Fruit fly (Drosophila melanogaster) whole organism, embryonic: ENCODE measurements around the gene tup.
A peak's percentile ranks its signal among the peaks of the same experiment; 100 is the strongest.

ENCODE experiments used
- Atf6 ChIP-seq: fragments of 200-800 bp; sonication (Bioruptor generic); IDR thresholded peaks from 2 replicates; pipeline ENCODE4 v1.3.6; 2022; ENCODE audit warnings: missing biosample characterization, missing genetic modification characterization
- Awh ChIP-seq: fragments of 200-800 bp; sonication (Bioruptor generic); IDR thresholded peaks from 2 replicates; pipeline ENCODE4, ENCODE4 v1.3.6; 2022; ENCODE audit warnings: missing biosample characterization, missing genetic modification characterization
- CG1024 ChIP-seq: fragments of 200-800 bp; sonication (Bioruptor generic); IDR thresholded peaks from 2 replicates; pipeline ENCODE4 v1.3.6; 2022; ENCODE audit warnings: missing biosample characterization, missing genetic modification characterization
- CG10366 ChIP-seq: fragments of 200-800 bp; sonication (Bioruptor generic); IDR thresholded peaks from 2 replicates; pipeline ENCODE4 v1.3.6; 2022; ENCODE audit warnings: missing biosample characterization, missing genetic modification characterization
- CG10654 ChIP-seq: fragments of 200-800 bp; sonication (Bioruptor generic); optimal IDR thresholded peaks from 2 replicates; lab custom pipeline; 2016; ENCODE audit warnings: missing biosample characterization, missing genetic modification characterization
- CG14441 ChIP-seq: fragments of 200-800 bp; sonication (Bioruptor generic); IDR thresholded peaks from 2 replicates; pipeline ENCODE4 v1.3.6; 2022; ENCODE audit warnings: missing biosample characterization, missing genetic modification characterization
- CG18476 ChIP-seq: fragments of 200-800 bp; sonication (Bioruptor generic); optimal IDR thresholded peaks from 2 replicates; lab custom pipeline; 2016; ENCODE audit warnings: missing biosample characterization, mild to moderate bottlenecking, missing genetic modification characterization
- CG2129 ChIP-seq: fragments of 200-800 bp; sonication (Bioruptor generic); IDR thresholded peaks from 2 replicates; pipeline ENCODE4 v1.3.6; 2022; ENCODE audit warnings: missing biosample characterization, missing genetic modification characterization; ENCODE audit not compliant: partially characterized antibody
- CG2199 ChIP-seq: fragments of 200-800 bp; sonication (Bioruptor generic); IDR thresholded peaks from 3 replicates; pipeline ENCODE4 v1.3.6; 2022; ENCODE audit warnings: missing biosample characterization, missing genetic modification characterization
- CG2889 ChIP-seq: fragments of 200-800 bp; sonication (Bioruptor generic); IDR thresholded peaks from 3 replicates; pipeline ENCODE4 v1.3.6; 2022; ENCODE audit warnings: missing biosample characterization, missing genetic modification characterization
- CG31365 ChIP-seq: fragments of 200-800 bp; sonication (Bioruptor generic); optimal IDR thresholded peaks from 2 replicates; lab custom pipeline; 2018; ENCODE audit warnings: missing biosample characterization, mild to moderate bottlenecking, missing genetic modification characterization
- CG4424 ChIP-seq: fragments of 200-800 bp; sonication (Bioruptor generic); optimal IDR thresholded peaks from 3 replicates; lab custom pipeline; 2016; ENCODE audit warnings: missing biosample characterization, missing genetic modification characterization
- CG4730 ChIP-seq: fragments of 200-800 bp; sonication (Bioruptor generic); IDR thresholded peaks from 2 replicates; pipeline ENCODE4 v1.3.6; 2022; ENCODE audit warnings: missing biosample characterization, missing genetic modification characterization
- CG4820 ChIP-seq: fragments of 200-800 bp; sonication (Bioruptor generic); optimal IDR thresholded peaks from 3 replicates; lab custom pipeline; 2016; ENCODE audit warnings: missing biosample characterization, missing genetic modification characterization
- CG4854 ChIP-seq: fragments of 200-800 bp; sonication (Bioruptor generic); optimal IDR thresholded peaks from 2 replicates; lab custom pipeline; 2016; ENCODE audit warnings: missing biosample characterization, missing genetic modification characterization, inconsistent platforms
- CG6683 ChIP-seq: fragments of 200-800 bp; sonication (Bioruptor generic); optimal IDR thresholded peaks from 2 replicates; lab custom pipeline; 2017; ENCODE audit warnings: missing biosample characterization, mild to moderate bottlenecking, missing genetic modification characterization, missing genetic modification reagents
- CG7928 ChIP-seq: fragments of 200-800 bp; sonication (Bioruptor generic); optimal IDR thresholded peaks from 2 replicates; lab custom pipeline; 2017; ENCODE audit warnings: missing biosample characterization, mild to moderate bottlenecking, missing genetic modification characterization
- CG8089 ChIP-seq: fragments of 200-800 bp; sonication (Bioruptor generic); optimal IDR thresholded peaks from 3 replicates; lab custom pipeline; 2016; ENCODE audit warnings: missing biosample characterization, missing genetic modification characterization
- CG9437 ChIP-seq: fragments of 200-800 bp; sonication (Bioruptor generic); optimal IDR thresholded peaks from 2 replicates; lab custom pipeline; 2018; ENCODE audit warnings: missing biosample characterization, mild to moderate bottlenecking, missing genetic modification characterization
- D19A ChIP-seq: fragments of 200-800 bp; optimal IDR thresholded peaks from 3 replicates; lab custom pipeline; 2019; ENCODE audit warnings: missing biosample characterization, mild to moderate bottlenecking, missing genetic modification characterization, moderate library complexity
- Dbx ChIP-seq: fragments of 200-800 bp; sonication (Bioruptor generic); IDR thresholded peaks from 3 replicates; pipeline ENCODE4 v1.3.6; 2022; ENCODE audit warnings: missing biosample characterization, missing genetic modification characterization
- Dp ChIP-seq: fragments of 200-800 bp; sonication (Bioruptor generic); optimal IDR thresholded peaks from 2 replicates; lab custom pipeline; 2018; ENCODE audit warnings: missing biosample characterization, mild to moderate bottlenecking, missing genetic modification characterization, moderate library complexity
- Ets65A ChIP-seq: fragments of 200-800 bp; sonication (Bioruptor generic); peaks from one replicate; lab custom pipeline; 2016; ENCODE audit warnings: missing biosample characterization, missing genetic modification characterization
- Hr39 ChIP-seq: fragments of >200 bp; optimal IDR thresholded peaks from 2 replicates; lab custom pipeline; 2017
- Med ChIP-seq: fragments of 200-800 bp; sonication (Bioruptor generic); peaks from one replicate; lab custom pipeline; 2016; ENCODE audit warnings: missing biosample characterization, missing genetic modification characterization, mild to moderate bottlenecking, inconsistent platforms, moderate library complexity
- Mrtf ChIP-seq: fragments of 200-800 bp; sonication (Bioruptor generic); IDR thresholded peaks from 3 replicates; pipeline ENCODE4 v1.3.6; 2022; ENCODE audit warnings: missing biosample characterization, missing genetic modification characterization
- NFAT ChIP-seq: fragments of 200-800 bp; sonication (Bioruptor generic); IDR thresholded peaks from 2 replicates; pipeline ENCODE4 v1.3.6; 2022; ENCODE audit warnings: missing biosample characterization, missing genetic modification characterization
- Usf ChIP-seq: fragments of 200-800 bp; sonication (Bioruptor generic); optimal IDR thresholded peaks from 2 replicates; lab custom pipeline; 2017; ENCODE audit warnings: missing genotype, missing biosample characterization, missing genetic modification characterization
- Xrp1 ChIP-seq: fragments of 200-800 bp; sonication (Bioruptor generic); IDR thresholded peaks from 2 replicates; pipeline ENCODE4 v1.3.6; 2022; ENCODE audit warnings: missing biosample characterization, missing genetic modification characterization
- ac ChIP-seq: fragments of 200-800 bp; sonication (Bioruptor generic); optimal IDR thresholded peaks from 3 replicates; lab custom pipeline; 2017; ENCODE audit warnings: missing biosample characterization, mild to moderate bottlenecking, missing genetic modification characterization
- ap ChIP-seq: fragments of 200-800 bp; sonication (Bioruptor generic); IDR thresholded peaks from 2 replicates; pipeline ENCODE4 v1.3.6; 2022; ENCODE audit warnings: missing biosample characterization, missing genetic modification characterization
- bigmax ChIP-seq: fragments of 200-800 bp; sonication (Bioruptor generic); optimal IDR thresholded peaks from 2 replicates; lab custom pipeline; 2018; ENCODE audit warnings: missing biosample characterization, mild to moderate bottlenecking, missing genetic modification characterization
- cad ChIP-seq: fragments of >200 bp; optimal IDR thresholded peaks from 2 replicates; lab custom pipeline; 2017; ENCODE audit warnings: missing biosample characterization, missing genetic modification characterization
- dmrt11E ChIP-seq: fragments of 200-800 bp; sonication (Bioruptor generic); optimal IDR thresholded peaks from 3 replicates; lab custom pipeline; 2018; ENCODE audit warnings: missing biosample characterization, mild to moderate bottlenecking, missing genetic modification characterization, moderate library complexity
- emc ChIP-seq: fragments of 200-800 bp; sonication (Bioruptor generic); optimal IDR thresholded peaks from 2 replicates; lab custom pipeline; 2016; ENCODE audit warnings: missing biosample characterization, missing genetic modification characterization
- esg ChIP-seq: fragments of 200-800 bp; sonication (Bioruptor generic); conservative IDR thresholded peaks from 2 replicates; pipeline ENCODE4 v1.3.6; 2022; ENCODE audit warnings: missing biosample characterization, missing genetic modification characterization
- inv ChIP-seq: fragments of 200-800 bp; sonication (Bioruptor generic); IDR thresholded peaks from 2 replicates; pipeline ENCODE4 v1.3.6; 2022; ENCODE audit warnings: missing biosample characterization, missing genetic modification characterization; ENCODE audit not compliant: partially characterized antibody
- kah ChIP-seq: fragments of 200-800 bp; sonication (Bioruptor generic); optimal IDR thresholded peaks from 2 replicates; lab custom pipeline; 2018; ENCODE audit warnings: missing biosample characterization, mild to moderate bottlenecking, missing genetic modification characterization
- kni ChIP-seq: fragments of 200-800 bp; sonication (Bioruptor generic); optimal IDR thresholded peaks from 3 replicates; lab custom pipeline; 2017; ENCODE audit warnings: mild to moderate bottlenecking, missing biosample characterization, missing genetic modification reagents, missing genetic modification characterization
- mirr ChIP-seq: fragments of 200-800 bp; sonication (Bioruptor generic); optimal IDR thresholded peaks from 3 replicates; lab custom pipeline; 2018; ENCODE audit warnings: missing biosample characterization, mild to moderate bottlenecking, missing genetic modification characterization
- nmo ChIP-seq: fragments of 200-800 bp; sonication (Bioruptor generic); optimal IDR thresholded peaks from 2 replicates; lab custom pipeline; 2018; ENCODE audit warnings: missing biosample characterization, mild to moderate bottlenecking, missing genetic modification characterization, moderate library complexity
- nom ChIP-seq: fragments of 200-800 bp; sonication (Bioruptor generic); optimal IDR thresholded peaks from 2 replicates; lab custom pipeline; 2017; ENCODE audit warnings: missing biosample characterization, missing genetic modification characterization, mild to moderate bottlenecking, moderate library complexity, missing genetic modification reagents
- pan ChIP-seq, 4 experiments: fragments of >200 bp in 3 of 4; fragments of 200-800 bp in 1 of 4; sonication (Bioruptor generic) in 1 of 4; optimal IDR thresholded peaks in 3 of 4; IDR thresholded peaks in 1 of 4; 2 replicates each; pipeline versions ENCODE4 v1.3.6 to Lab custom; 2017 to 2022; ENCODE audit warnings: missing biosample characterization in 2 of 4, missing genetic modification characterization in 2 of 4, mixed read lengths in 1 of 4
- peb ChIP-seq: fragments of 200-800 bp; sonication (Bioruptor generic); IDR thresholded peaks from 2 replicates; pipeline ENCODE4 v1.3.6; 2022; ENCODE audit warnings: missing biosample characterization, missing genetic modification characterization
- pfk ChIP-seq: fragments of 200-800 bp; sonication (Bioruptor generic); optimal IDR thresholded peaks from 2 replicates; lab custom pipeline; 2018; ENCODE audit warnings: missing biosample characterization, mild to moderate bottlenecking, missing genetic modification characterization, moderate library complexity
- prd ChIP-seq, 3 experiments: fragments of >200 bp in 2 of 3; fragments of 200-800 bp in 1 of 3; sonication (Bioruptor generic) in 1 of 3; optimal IDR thresholded peaks in 2 of 3; IDR thresholded peaks in 1 of 3; 2 replicates in 2 of 3; 3 replicates in 1 of 3; pipeline versions ENCODE4 v1.3.6 to Lab custom; 2017 to 2022; ENCODE audit warnings: missing biosample characterization in 1 of 3, missing genetic modification characterization in 1 of 3
- pros ChIP-seq: fragments of 200-800 bp; sonication (Bioruptor generic); optimal IDR thresholded peaks from 3 replicates; lab custom pipeline; 2019; ENCODE audit warnings: missing biosample characterization, mild to moderate bottlenecking, missing genetic modification characterization, moderate library complexity
- repo ChIP-seq: fragments of 200-800 bp; sonication (Bioruptor generic); optimal IDR thresholded peaks from 2 replicates; lab custom pipeline; 2016; ENCODE audit warnings: missing biosample characterization, missing genetic modification characterization
- sob ChIP-seq: fragments of 200-800 bp; sonication (Bioruptor generic); IDR thresholded peaks from 2 replicates; pipeline ENCODE4 v1.3.6; 2022; ENCODE audit warnings: missing biosample characterization, missing genetic modification characterization
- tll ChIP-seq, 2 experiments: fragments of 200-800 bp in 1 of 2; fragments of >200 bp in 1 of 2; sonication (Bioruptor generic) in 1 of 2; optimal IDR thresholded peaks; 2 replicates each; lab custom pipeline; 2017 to 2019; ENCODE audit warnings: missing biosample characterization in 2 of 2, missing genetic modification characterization in 2 of 2, mild to moderate bottlenecking in 1 of 2, moderate library complexity in 1 of 2
- vfl ChIP-seq: fragments of 200-800 bp; sonication (Bioruptor generic); optimal IDR thresholded peaks from 2 replicates; lab custom pipeline; 2016; ENCODE audit warnings: missing biosample characterization, missing genetic modification characterization
- zen ChIP-seq: fragments of 200-800 bp; sonication (Bioruptor generic); optimal IDR thresholded peaks from 3 replicates; lab custom pipeline; 2018; ENCODE audit warnings: missing biosample characterization, mild to moderate bottlenecking, missing genetic modification characterization, moderate library complexity

tup gene

DNA sequence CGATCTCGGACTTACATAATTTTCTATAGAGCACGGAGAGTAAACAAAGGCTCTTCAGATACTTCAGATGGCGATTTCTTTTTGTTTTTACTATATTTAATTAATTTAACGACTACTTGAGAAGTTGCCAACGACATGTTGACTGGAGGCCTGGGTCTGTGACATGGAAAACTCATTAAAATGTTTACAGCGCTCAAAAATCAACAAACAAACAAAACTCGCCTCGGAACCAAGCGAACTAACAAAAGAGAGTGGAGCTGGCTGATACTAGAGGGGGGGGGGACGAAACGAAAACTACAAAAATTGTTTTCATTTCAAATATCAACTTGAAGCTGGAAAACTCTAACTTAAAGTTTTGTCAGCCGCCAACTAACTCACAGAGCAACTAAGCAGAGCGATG lies 2.6 kb downstream of the tup start (continued):
- no peak for TF ChIP-seq CG7928 (GFP tag; lab: Kevin White, UChicago)
- TF ChIP-seq CG4730 (GFP tag; lab: Robert Waterston, UW), result no peak
- no peak for TF ChIP-seq inv
- no peak for TF ChIP-seq Xrp1 (GFP tag; lab: Robert Waterston, UW)
- TF ChIP-seq bigmax (GFP tag; lab: Kevin White, UChicago), result no peak
- peak; percentile 10 for TF ChIP-seq D19A (tag; lab: Kevin White, UChicago)
- no peak for TF ChIP-seq pros (GFP tag; lab: Kevin White, UChicago)
- TF ChIP-seq Ets65A, result peak; percentile 61
- no peak for TF ChIP-seq CG14441
- peak; percentile 85 for TF ChIP-seq Med
- no peak for TF ChIP-seq CG4854
- no peak for TF ChIP-seq cad
- 0 out of 2 replicates have a peak, but pooled peaks have one; percentile 7 for TF ChIP-seq Awh (GFP tag; lab: Robert Waterston, UW)
- peak; percentile 1 for TF ChIP-seq CG4820 (GFP tag; lab: Kevin White, UChicago)
- no peak for TF ChIP-seq Mrtf
- TF ChIP-seq esg (GFP tag; lab: Robert Waterston, UW), result no peak
- TF ChIP-seq CG10366, result no peak
- no peak for TF ChIP-seq nmo
- TF ChIP-seq CG6683 (GFP tag; lab: Kevin White, UChicago), result no peak
- TF ChIP-seq CG2889 (GFP tag; lab: Robert Waterston, UW), result no peak
- no peak for TF ChIP-seq sob (GFP tag; lab: Robert Waterston, UW)
- no peak for TF ChIP-seq CG1024 (GFP tag; lab: Robert Waterston, UW)
- no peak for TF ChIP-seq CG2199 (GFP tag; lab: Robert Waterston, UW)
- TF ChIP-seq CG31365 (tag; lab: Kevin White, UChicago), result no peak

DNA sequence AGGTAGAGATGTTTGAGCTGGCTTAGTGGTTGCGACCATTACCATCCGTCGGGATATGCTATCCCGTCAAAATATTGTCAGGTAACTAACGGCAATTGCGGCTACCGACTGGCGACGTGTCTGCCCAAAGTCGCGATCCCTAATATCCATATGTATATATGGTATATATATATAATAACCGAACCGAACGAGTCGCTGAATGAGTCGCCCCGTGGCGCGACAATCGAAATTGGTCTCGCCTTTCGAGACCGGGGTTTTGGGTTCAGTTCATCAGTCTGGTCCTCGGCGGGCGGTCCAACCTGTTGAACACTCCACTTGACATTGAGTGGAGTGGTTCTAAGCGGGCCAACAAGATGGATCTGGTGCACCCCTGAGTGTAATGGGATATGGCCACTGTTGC lies 5.8 kb downstream of the tup start:
- TF ChIP-seq kah (GFP tag; lab: Kevin White, UChicago) (peak; percentile 22), tll (GFP tag; optimal IDR thresholded peaks at IDR 0.05; lab: Kevin White, UChicago) (peak in 1 of 2 experiments; percentile 63), emc (GFP tag; lab: Kevin White, UChicago) (no peak), prd (optimal IDR thresholded peaks at IDR 0.05; lab: Kevin White, UChicago) (no peak), prd (GFP tag; IDR thresholded peaks at IDR 0.05; lab: Robert Waterston, UW) (peak; percentile 42; the same call in 1 of the 3 replicates), pfk (no peak), pan (optimal IDR thresholded peaks at IDR 0.05; lab: Kevin White, UChicago) (no peak), pan (GFP tag; optimal IDR thresholded peaks at IDR 0.05 in 1 of 2, IDR thresholded peaks at IDR 0.05 in 1 of 2) (no peak), Dp (GFP tag; lab: Kevin White, UChicago) (no peak), CG9437 (GFP tag; lab: Kevin White, UChicago) (no peak), Hr39 (lab: Kevin White, UChicago) (no peak), ap (GFP tag; lab: Robert Waterston, UW) (no peak), CG4424 (GFP tag; lab: Kevin White, UChicago) (no peak), nom (GFP tag; lab: Kevin White, UChicago) (no peak), vfl (no peak), dmrt11E (no peak), CG8089 (no peak), zen (tag; lab: Kevin White, UChicago) (peak; percentile 93), Atf6 (GFP tag; lab: Robert Waterston, UW) (no peak), mirr (GFP tag; lab: Kevin White, UChicago) (no peak), CG18476 (GFP tag; lab: Kevin White, UChicago) (no peak), NFAT (no peak), CG2129 (GFP tag; lab: Robert Waterston, UW) (no peak), CG10654 (no peak), peb (GFP tag; lab: Robert Waterston, UW) (no peak), Usf (GFP tag; lab: Kevin White, UChicago) (no peak), Dbx (GFP tag; lab: Robert Waterston, UW) (no peak), kni (peak; percentile 42), repo (no peak), ac (GFP tag; lab: Kevin White, UChicago) (no peak)
